Worm (Caenorhabditis elegans) whole organism, late embryonic: Measurements from ENCODE around the gene F55C9.5.

ENCODE experiments used
- C08G9.2 ChIP-seq: sonication (generic microtip); optimal IDR thresholded peaks from 2 replicates; lab custom pipeline; 2016; ENCODE audit warnings: mild to moderate bottlenecking, missing genetic modification characterization, moderate library complexity, missing compliant biosample characterization
- F13H6.1 ChIP-seq: sonication (generic microtip); optimal IDR thresholded peaks from 2 replicates; lab custom pipeline; 2016; ENCODE audit warnings: missing genetic modification characterization, missing compliant biosample characterization
- K09A11.1 ChIP-seq: sonication (generic microtip); optimal IDR thresholded peaks from 2 replicates; lab custom pipeline; 2017; ENCODE audit warnings: antibody characterized with exemption, mild to moderate bottlenecking, missing genetic modification characterization, missing compliant biosample characterization; ENCODE audit not compliant: insufficient read depth
- T23F11.4 ChIP-seq: fragments of 200-800 bp; sonication (Bioruptor generic); optimal IDR thresholded peaks from 2 replicates; lab custom pipeline; 2018; ENCODE audit warnings: mild to moderate bottlenecking, missing genetic modification characterization, missing compliant biosample characterization
- ahr-1 ChIP-seq: sonication (generic microtip); optimal IDR thresholded peaks from 2 replicates; lab custom pipeline; 2016; ENCODE audit warnings: missing genetic modification characterization, missing compliant biosample characterization
- ama-1 ChIP-seq: fragments of 150-350 bp; optimal IDR thresholded peaks from 2 replicates; lab custom pipeline; 2014
- ceh-2 ChIP-seq: sonication (generic microtip); optimal IDR thresholded peaks from 2 replicates; lab custom pipeline; 2016; ENCODE audit warnings: missing genotype, missing genetic modification characterization, missing compliant biosample characterization
- ceh-22 ChIP-seq: sonication (generic microtip); optimal IDR thresholded peaks from 2 replicates; lab custom pipeline; 2017; ENCODE audit warnings: missing biosample characterization, missing genetic modification characterization
- ceh-24 ChIP-seq: sonication (generic microtip); optimal IDR thresholded peaks from 2 replicates; lab custom pipeline; 2016; ENCODE audit warnings: mild to moderate bottlenecking, missing genetic modification characterization, missing compliant biosample characterization
- ceh-34 ChIP-seq: sonication (generic microtip); optimal IDR thresholded peaks from 2 replicates; lab custom pipeline; 2016; ENCODE audit warnings: mild to moderate bottlenecking, missing genetic modification characterization, missing compliant biosample characterization
- ceh-9 ChIP-seq: sonication (generic microtip); optimal IDR thresholded peaks from 2 replicates; lab custom pipeline; 2016; ENCODE audit warnings: mild to moderate bottlenecking, missing genetic modification characterization, inconsistent platforms, missing compliant biosample characterization
- che-1 ChIP-seq: sonication (generic microtip); optimal IDR thresholded peaks from 2 replicates; lab custom pipeline; 2016; ENCODE audit warnings: mild to moderate bottlenecking, missing genetic modification characterization, missing compliant biosample characterization
- dmd-4 ChIP-seq: sonication (generic microtip); optimal IDR thresholded peaks from 2 replicates; lab custom pipeline; 2016; ENCODE audit warnings: borderline replicate concordance, missing genetic modification characterization, missing compliant biosample characterization
- dve-1 ChIP-seq: sonication (generic microtip); optimal IDR thresholded peaks from 2 replicates; lab custom pipeline; 2017; ENCODE audit warnings: antibody characterized with exemption, mild to moderate bottlenecking, missing genetic modification characterization, missing compliant biosample characterization
- elt-2 ChIP-seq: sonication (generic microtip); optimal IDR thresholded peaks from 2 replicates; lab custom pipeline; 2016; ENCODE audit warnings: missing genetic modification reagents, missing genetic modification characterization, missing compliant biosample characterization
- eyg-1 ChIP-seq: sonication (generic microtip); optimal IDR thresholded peaks from 2 replicates; lab custom pipeline; 2016; ENCODE audit warnings: missing genotype, missing genetic modification characterization, missing compliant biosample characterization
- fax-1 ChIP-seq: sonication (generic microtip); optimal IDR thresholded peaks from 2 replicates; lab custom pipeline; 2016; ENCODE audit warnings: missing genotype, missing genetic modification characterization, missing compliant biosample characterization
- fkh-10 ChIP-seq: fragments of 150-350 bp; optimal IDR thresholded peaks from 2 replicates; lab custom pipeline; 2014; ENCODE audit warnings: missing biosample characterization, missing genetic modification reagents, missing genetic modification characterization
- fkh-6 ChIP-seq: sonication (generic microtip); optimal IDR thresholded peaks from 2 replicates; lab custom pipeline; 2016; ENCODE audit warnings: missing genetic modification characterization, missing compliant biosample characterization
- gmeb-2 ChIP-seq: sonication (generic microtip); optimal IDR thresholded peaks from 2 replicates; lab custom pipeline; 2016; ENCODE audit warnings: missing genetic modification characterization, inconsistent platforms, missing compliant biosample characterization
- hlh-13 ChIP-seq: fragments of 200-800 bp; sonication (Bioruptor generic); optimal IDR thresholded peaks from 2 replicates; lab custom pipeline; 2018; ENCODE audit warnings: mild to moderate bottlenecking, missing genetic modification characterization, missing compliant biosample characterization
- hlh-15 ChIP-seq: sonication (generic microtip); optimal IDR thresholded peaks from 2 replicates; lab custom pipeline; 2016; ENCODE audit warnings: missing genetic modification characterization, missing compliant biosample characterization
- hlh-30 ChIP-seq: sonication (generic microtip); optimal IDR thresholded peaks from 2 replicates; lab custom pipeline; 2017; ENCODE audit warnings: antibody characterized with exemption, missing genetic modification characterization, missing compliant biosample characterization; ENCODE audit not compliant: insufficient read depth
- hlh-6 ChIP-seq: sonication (generic microtip); optimal IDR thresholded peaks from 2 replicates; lab custom pipeline; 2016; ENCODE audit warnings: missing genotype, missing genetic modification characterization, missing compliant biosample characterization
- lim-6 ChIP-seq: sonication (generic microtip); optimal IDR thresholded peaks from 2 replicates; lab custom pipeline; 2016; ENCODE audit warnings: missing genetic modification characterization, missing compliant biosample characterization
- lin-11 ChIP-seq: fragments of 200-800 bp; sonication (Bioruptor generic); optimal IDR thresholded peaks from 2 replicates; lab custom pipeline; 2018; ENCODE audit warnings: mild to moderate bottlenecking, missing genetic modification characterization, missing compliant biosample characterization
- madf-2 ChIP-seq: sonication (generic microtip); optimal IDR thresholded peaks from 2 replicates; lab custom pipeline; 2017; ENCODE audit warnings: missing genetic modification characterization, missing compliant biosample characterization
- nfya-1 ChIP-seq: sonication (generic microtip); optimal IDR thresholded peaks from 2 replicates; lab custom pipeline; 2017; ENCODE audit warnings: missing genetic modification characterization, mild to moderate bottlenecking, missing compliant biosample characterization, antibody characterized with exemption, moderate library complexity
- nhr-11 ChIP-seq: fragments of 150-350 bp; optimal IDR thresholded peaks from 2 replicates; lab custom pipeline; 2014; ENCODE audit warnings: missing biosample characterization, missing genetic modification characterization
- npax-4 ChIP-seq: sonication (generic microtip); optimal IDR thresholded peaks from 2 replicates; lab custom pipeline; 2016; ENCODE audit warnings: missing genetic modification characterization, missing compliant biosample characterization
- pag-3 ChIP-seq: sonication (generic microtip); optimal IDR thresholded peaks from 2 replicates; lab custom pipeline; 2016; ENCODE audit warnings: missing compliant biosample characterization, missing genetic modification characterization, borderline replicate concordance
- pat-9 ChIP-seq: fragments of 200-800 bp; sonication (Bioruptor generic); optimal IDR thresholded peaks from 2 replicates; lab custom pipeline; 2018; ENCODE audit warnings: mild to moderate bottlenecking, missing genetic modification characterization, moderate library complexity, missing compliant biosample characterization
- pax-1 ChIP-seq: fragments of 150-350 bp; optimal IDR thresholded peaks from 2 replicates; lab custom pipeline; 2014; ENCODE audit warnings: missing biosample characterization, missing genetic modification characterization
- pros-1 ChIP-seq: fragments of 150-350 bp; optimal IDR thresholded peaks from 2 replicates; lab custom pipeline; 2014; ENCODE audit warnings: missing biosample characterization, missing genetic modification reagents, missing genetic modification characterization
- ref-2 ChIP-seq: sonication (generic microtip); optimal IDR thresholded peaks from 2 replicates; lab custom pipeline; 2016; ENCODE audit warnings: missing genetic modification characterization, missing compliant biosample characterization
- rnt-1 ChIP-seq: sonication (generic microtip); optimal IDR thresholded peaks from 2 replicates; lab custom pipeline; 2016; ENCODE audit warnings: missing genetic modification characterization, missing compliant biosample characterization
- sox-2 ChIP-seq: fragments of 200-800 bp; sonication (Bioruptor generic); IDR thresholded peaks from 2 replicates; pipeline ENCODE4 v1.3.6; 2022; ENCODE audit warnings: missing genetic modification reagents, missing genetic modification characterization, missing compliant biosample characterization
- sox-4 ChIP-seq: sonication (generic microtip); optimal IDR thresholded peaks from 2 replicates; lab custom pipeline; 2017; ENCODE audit warnings: mild to moderate bottlenecking, missing genetic modification characterization, inconsistent platforms, missing compliant biosample characterization
- syd-9 ChIP-seq: sonication (generic microtip); optimal IDR thresholded peaks from 2 replicates; lab custom pipeline; 2016; ENCODE audit warnings: mild to moderate bottlenecking, missing genetic modification characterization, moderate library complexity, missing compliant biosample characterization
- tbx-2 ChIP-seq: sonication (generic microtip); optimal IDR thresholded peaks from 2 replicates; lab custom pipeline; 2016; ENCODE audit warnings: missing genetic modification characterization, missing compliant biosample characterization
- unc-42 ChIP-seq: sonication (generic microtip); optimal IDR thresholded peaks from 2 replicates; lab custom pipeline; 2016; ENCODE audit warnings: missing genotype, missing genetic modification characterization, missing compliant biosample characterization
- unc-55 ChIP-seq: sonication (generic microtip); optimal IDR thresholded peaks from 2 replicates; lab custom pipeline; 2017; ENCODE audit warnings: missing biosample characterization, missing genetic modification reagents, missing genetic modification characterization
- zip-5 ChIP-seq: sonication (generic microtip); optimal IDR thresholded peaks from 2 replicates; lab custom pipeline; 2016; ENCODE audit warnings: missing genetic modification characterization, missing compliant biosample characterization

Gene F55C9.5

ce11 chrV:19311391-19311790, 18.5 kb upstream of the F55C9.5 start, which contains the start of gene C43D7.8:
Gene C43D7.8, minus strand, starts transcription at chrV:19311491.
- no peak for TF ChIP-seq hlh-30 (tag; lab: Kevin White, UChicago)
- no peak for TF ChIP-seq ceh-2
- no peak for TF ChIP-seq syd-9 (tag; lab: Kevin White, UChicago)
- no peak for TF ChIP-seq lim-6 (tag; lab: Kevin White, UChicago)
- no peak for TF ChIP-seq ceh-9 (tag; lab: Kevin White, UChicago)
- TF ChIP-seq madf-2: no peak
- TF ChIP-seq T23F11.4: no peak
- TF ChIP-seq che-1: no peak
- no peak for TF ChIP-seq nfya-1 (tag; lab: Kevin White, UChicago)
- TF ChIP-seq pat-9 (tag; lab: Kevin White, UChicago): no peak
- no peak for TF ChIP-seq F13H6.1 (tag; lab: Kevin White, UChicago)
- no peak for TF ChIP-seq npax-4 (tag; lab: Kevin White, UChicago)
- TF ChIP-seq ceh-34 (tag; lab: Kevin White, UChicago): no peak
- no peak for TF ChIP-seq pag-3 (tag; lab: Kevin White, UChicago)
- no peak for TF ChIP-seq unc-42 (tag; lab: Kevin White, UChicago)
- no peak for TF ChIP-seq gmeb-2 (tag; lab: Kevin White, UChicago)
- TF ChIP-seq dmd-4 (tag; lab: Kevin White, UChicago): no peak

DNA sequence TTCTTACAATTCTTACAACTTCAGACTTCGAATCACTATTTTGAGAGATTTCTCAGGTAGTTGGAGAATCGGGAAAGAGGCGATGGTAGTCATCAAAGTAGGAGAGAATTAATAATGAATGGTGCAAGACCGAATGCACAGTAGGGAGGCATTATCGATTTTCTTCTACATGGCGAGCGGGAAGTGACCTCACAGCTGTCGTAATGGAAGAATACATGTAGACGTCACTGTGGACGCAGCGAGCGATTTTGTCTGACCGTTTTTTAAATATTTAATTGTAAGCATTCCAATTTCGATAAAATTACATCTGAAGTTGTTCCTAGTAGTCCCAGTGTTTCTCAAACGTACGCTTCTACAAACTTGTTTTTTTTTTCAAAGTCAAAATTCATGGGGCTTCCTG, 16.7 kb upstream of the F55C9.5 start, which contains the start of gene F55C9.11:
TSS of gene F55C9.11 (minus strand) at position 101 of the 400 bp plus-strand sequence.
- TF ChIP-seq fkh-6 (tag; lab: Kevin White, UChicago) (no peak), pax-1 (no peak), dve-1 (tag; lab: Kevin White, UChicago) (no peak), hlh-30 (tag; lab: Kevin White, UChicago) (no peak)

ce11 chrV:19308137-19308536, 15.2 kb upstream of the F55C9.5 start:
- no peak for TF ChIP-seq nhr-11 (tag; lab: Kevin White, UChicago)
- no peak for TF ChIP-seq rnt-1 (tag; lab: Kevin White, UChicago)
- no peak for TF ChIP-seq ceh-2
- TF ChIP-seq C08G9.2 (tag; lab: Kevin White, UChicago): no peak
- TF ChIP-seq ceh-34 (tag; lab: Kevin White, UChicago): no peak
- TF ChIP-seq ref-2 (tag; lab: Kevin White, UChicago): no peak
- no peak for TF ChIP-seq madf-2

DNA sequence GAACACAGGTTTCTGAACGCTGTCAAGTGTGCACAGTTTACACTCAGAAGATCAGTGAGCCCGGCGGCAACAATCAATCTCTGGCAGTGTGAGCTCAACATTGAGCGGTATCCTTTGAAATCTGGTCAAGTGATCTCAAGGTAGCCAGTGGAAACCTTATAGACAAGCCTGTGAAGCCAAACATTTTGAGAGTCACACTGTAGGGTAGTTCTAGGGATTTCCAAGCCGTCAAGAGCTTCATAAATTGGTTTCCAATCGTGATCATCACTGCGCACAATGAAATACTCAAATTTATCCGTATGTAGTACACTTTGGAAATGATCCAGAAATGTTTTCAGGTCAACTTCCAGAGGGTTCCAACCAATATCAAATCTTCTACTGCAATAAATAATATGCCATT, 14.0 kb upstream of the F55C9.5 start, which contains the start of gene F55C9.15:
TSS of gene F55C9.15 (minus strand) at position 101 of the 400 bp plus-strand sequence.
- TF ChIP-seq fkh-10 (GFP tag; lab: Kevin White, UChicago): no peak
- TF ChIP-seq npax-4 (tag; lab: Kevin White, UChicago): no peak
- TF ChIP-seq fax-1 (tag; lab: Kevin White, UChicago): no peak
- TF ChIP-seq ceh-22 (tag; lab: Kevin White, UChicago): no peak
- TF ChIP-seq ahr-1: no peak
- TF ChIP-seq ceh-2: no peak
- no peak for TF ChIP-seq eyg-1 (tag; lab: Kevin White, UChicago)
- no peak for TF ChIP-seq elt-2 (tag; lab: Kevin White, UChicago)
- no peak for TF ChIP-seq sox-4 (tag; lab: Kevin White, UChicago)
- TF ChIP-seq ama-1: no peak
- no peak for TF ChIP-seq pros-1 (tag; lab: Kevin White, UChicago)

DNA sequence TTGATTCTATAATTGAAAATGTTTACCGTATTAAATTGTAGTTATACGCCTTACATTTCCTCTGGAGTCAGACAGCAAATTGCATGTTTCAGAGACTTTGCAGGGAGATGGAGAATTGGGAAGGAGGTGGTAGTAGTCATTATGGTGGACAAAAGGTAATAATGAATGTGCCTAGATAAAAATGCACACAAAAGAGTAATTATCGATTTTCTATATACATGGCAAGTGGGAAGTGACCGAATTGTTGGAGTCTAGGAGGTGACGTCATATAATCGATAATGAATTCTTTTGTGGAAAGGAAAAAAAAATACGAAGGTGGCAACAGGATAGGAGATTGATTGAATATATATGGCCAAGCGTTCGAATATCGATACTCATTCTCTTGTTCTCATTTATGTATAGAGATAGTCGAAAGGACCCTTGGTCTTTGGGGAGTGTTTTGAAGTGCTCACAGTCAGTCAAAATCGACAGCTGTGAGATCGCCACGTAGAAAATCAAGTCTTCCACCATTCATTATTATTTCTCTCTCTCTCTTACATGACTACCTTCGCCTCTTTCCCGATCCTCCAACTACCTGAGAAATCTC, 10.8 kb upstream of the F55C9.5 start, which contains the start of the genes fbxb-63 and fbxb-61:
TSS of gene fbxb-63 (minus strand) at position 142 of the 586 bp plus-strand sequence.
TSS of gene fbxb-61 (plus strand) at position 536 of the 586 bp plus-strand sequence.
- no peak for TF ChIP-seq zip-5 (tag; lab: Kevin White, UChicago)
- no peak for TF ChIP-seq ref-2 (tag; lab: Kevin White, UChicago)
- TF ChIP-seq sox-4 (tag; lab: Kevin White, UChicago): no peak
- TF ChIP-seq ahr-1: no peak
- no peak for TF ChIP-seq sox-2 (GFP tag; lab: Robert Waterston, UW)
- TF ChIP-seq hlh-6 (tag; lab: Kevin White, UChicago): no peak
- TF ChIP-seq ceh-34 (tag; lab: Kevin White, UChicago): no peak
- no peak for TF ChIP-seq F13H6.1 (tag; lab: Kevin White, UChicago)
- TF ChIP-seq C08G9.2 (tag; lab: Kevin White, UChicago): no peak
- no peak for TF ChIP-seq fkh-10 (GFP tag; lab: Kevin White, UChicago)
- TF ChIP-seq ceh-24 (tag; lab: Kevin White, UChicago): no peak
- TF ChIP-seq K09A11.1: no peak
- no peak for TF ChIP-seq hlh-15
- TF ChIP-seq lin-11 (tag; lab: Kevin White, UChicago): no peak
- no peak for TF ChIP-seq unc-55 (GFP tag; lab: Kevin White, UChicago)
- no peak for TF ChIP-seq hlh-13
- no peak for TF ChIP-seq tbx-2
- no peak for TF ChIP-seq hlh-30 (tag; lab: Kevin White, UChicago)
